Worm (Caenorhabditis elegans) whole organism, L1 larva: ENCODE data around the gene K01D12.20.
"Not testable (repeated sequence)": the region's sequence is repeated elsewhere in the genome, so short reads cannot be mapped to it uniquely, and the experiment has no call there.

Experiments
- C04F5.9 ChIP-seq: sonication (generic microtip); optimal IDR thresholded peaks from 2 replicates; lab custom pipeline; 2016; ENCODE audit warnings: missing genetic modification characterization, missing compliant biosample characterization
- C16A3.4 ChIP-seq: fragments of 150-350 bp; optimal IDR thresholded peaks from 2 replicates; lab custom pipeline; 2014; ENCODE audit warnings: missing biosample characterization, missing genetic modification characterization
- Y116A8C.19 ChIP-seq: sonication (generic microtip); optimal IDR thresholded peaks from 2 replicates; lab custom pipeline; 2016; ENCODE audit warnings: missing compliant biosample characterization, missing genetic modification characterization, borderline replicate concordance
- ceh-88 ChIP-seq: fragments of 200-800 bp; sonication (Bioruptor generic); IDR thresholded peaks from 2 replicates; pipeline ENCODE4 v1.3.6; 2022; ENCODE audit warnings: missing genetic modification characterization, missing compliant biosample characterization
- ces-1 ChIP-seq: fragments of 150-350 bp; optimal IDR thresholded peaks from 2 replicates; lab custom pipeline; 2014; ENCODE audit warnings: missing biosample characterization, missing genetic modification reagents, missing genetic modification characterization
- efl-3 ChIP-seq: fragments of 200-800 bp; sonication (Bioruptor generic); optimal IDR thresholded peaks from 2 replicates; lab custom pipeline; 2018; ENCODE audit warnings: mild to moderate bottlenecking, missing genetic modification characterization, missing compliant biosample characterization
- elt-3 ChIP-seq, 6 experiments: fragments of 150-350 bp in 1 of 6; sonication (generic microtip); optimal IDR thresholded peaks; 2 replicates each; lab custom pipeline; 2017 to 2018; ENCODE audit warnings: missing biosample characterization in 6 of 6, missing genetic modification characterization in 6 of 6, inconsistent platforms in 1 of 6
- lin-15B ChIP-seq: fragments of 150-350 bp; sonication (generic microtip); optimal IDR thresholded peaks from 3 replicates; lab custom pipeline; 2014; ENCODE audit warnings: missing biosample characterization, missing genetic modification characterization
- lin-39 ChIP-seq: fragments of 150-350 bp; optimal IDR thresholded peaks from 2 replicates; lab custom pipeline; 2014; ENCODE audit warnings: missing biosample characterization, missing genetic modification reagents, missing genetic modification characterization
- mdl-1 ChIP-seq, 2 experiments: fragments of 150-350 bp; optimal IDR thresholded peaks; 2 replicates each; lab custom pipeline; 2014 to 2017; ENCODE audit warnings: missing biosample characterization in 2 of 2, missing genetic modification characterization in 2 of 2, inconsistent platforms in 1 of 2
- nhr-77 ChIP-seq: fragments of 150-350 bp; optimal IDR thresholded peaks from 2 replicates; lab custom pipeline; 2014; ENCODE audit warnings: missing biosample characterization, missing genetic modification characterization
- snpc-4 ChIP-seq: fragments of 150-350 bp; optimal IDR thresholded peaks from 2 replicates; lab custom pipeline; 2014; ENCODE audit warnings: missing biosample characterization, missing genetic modification characterization
- zip-4 ChIP-seq: fragments of 200-800 bp; sonication (Bioruptor generic); optimal IDR thresholded peaks from 2 replicates; lab custom pipeline; 2018; ENCODE audit warnings: mild to moderate bottlenecking, missing genetic modification characterization, moderate library complexity, missing compliant biosample characterization

DNA sequence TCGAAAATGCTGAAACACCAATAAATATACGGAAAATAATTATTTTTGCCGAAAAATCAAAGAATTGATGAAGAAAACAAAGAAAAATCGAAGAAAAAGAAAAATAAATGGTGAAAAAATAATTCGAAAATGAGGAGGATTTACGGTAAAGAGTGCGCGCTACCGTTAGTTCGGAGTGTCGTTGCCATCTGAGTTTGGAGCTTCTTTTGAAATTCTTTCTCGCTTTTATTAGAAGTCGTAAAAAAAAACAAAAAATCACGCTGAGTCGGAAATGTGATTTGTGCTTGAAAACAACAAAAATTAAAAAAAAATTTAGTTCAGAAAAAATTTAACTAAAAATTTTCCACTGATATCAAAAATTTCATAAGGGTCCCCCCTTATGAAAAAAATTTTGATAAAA is 26.4 kb downstream of the K01D12.20 start, which contains the start of gene F23H12.10:
- not testable (repeated sequence) for TF ChIP-seq lin-39 (tag; lab: Kevin White, UChicago); zip-4; ceh-88 (GFP tag; lab: Robert Waterston, UW); ces-1 (GFP tag; lab: Kevin White, UChicago); snpc-4 (tag; lab: Kevin White, UChicago); C04F5.9; nhr-77 (tag; lab: Kevin White, UChicago); mdl-1 (tag; optimal IDR thresholded peaks at IDR 0.05; lab: Kevin White, UChicago); C16A3.4 (tag; lab: Kevin White, UChicago); Y116A8C.19 (tag; lab: Kevin White, UChicago); lin-15B (tag; lab: Kevin White, UChicago); efl-3 (GFP tag; lab: Kevin White, UChicago); elt-3 (tag; optimal IDR thresholded peaks at IDR 0.05; lab: Kevin White, UChicago)
